Worm (Caenorhabditis elegans) whole organism, L1 larva: ENCODE data around the gene C34C12.8.

Experiments
- C04F5.9 ChIP-seq: sonication (generic microtip); optimal IDR thresholded peaks from 2 replicates; lab custom pipeline; 2016; ENCODE audit warnings: missing genetic modification characterization, missing compliant biosample characterization
- F16B12.6 ChIP-seq: fragments of 150-350 bp; optimal IDR thresholded peaks from 2 replicates; lab custom pipeline; 2014; ENCODE audit warnings: missing biosample characterization, missing genetic modification characterization
- aha-1 ChIP-seq: fragments of 150-350 bp; optimal IDR thresholded peaks from 2 replicates; lab custom pipeline; 2014; ENCODE audit warnings: missing biosample characterization, missing genetic modification characterization
- blmp-1 ChIP-seq: fragments of 150-350 bp; optimal IDR thresholded peaks from 2 replicates; lab custom pipeline; 2014; ENCODE audit warnings: missing biosample characterization, missing genetic modification characterization
- ceh-82 ChIP-seq, 3 experiments: fragments of 150-350 bp in 1 of 3; sonication (generic microtip) in 2 of 3; optimal IDR thresholded peaks; 2 replicates each; lab custom pipeline; 2014 to 2017; ENCODE audit warnings: missing biosample characterization in 3 of 3, missing genetic modification characterization in 3 of 3
- ceh-90 ChIP-seq: sonication (generic microtip); optimal IDR thresholded peaks from 2 replicates; lab custom pipeline; 2016; ENCODE audit warnings: missing genetic modification characterization, missing compliant biosample characterization
- dpl-1 ChIP-seq, 3 experiments: fragments of 150-350 bp in 2 of 3; sonication (generic microtip) in 1 of 3; optimal IDR thresholded peaks; 2 replicates each; lab custom pipeline; 2014 to 2017; ENCODE audit warnings: missing biosample characterization in 3 of 3, missing genetic modification characterization in 3 of 3, missing genetic modification reagents in 3 of 3
- dsc-1 ChIP-seq: sonication (generic microtip); optimal IDR thresholded peaks from 2 replicates; lab custom pipeline; 2016; ENCODE audit warnings: mild to moderate bottlenecking, missing genetic modification characterization, missing compliant biosample characterization
- efl-1 ChIP-seq, 4 experiments: fragments of 150-350 bp; optimal IDR thresholded peaks in 3 of 4; peaks in 1 of 4; 1 replicate in 1 of 4; 2 replicates in 3 of 4; lab custom pipeline; 2014; ENCODE audit warnings: missing biosample characterization in 2 of 4, missing genetic modification characterization in 2 of 4, missing genetic modification reagents in 2 of 4
- egl-27 ChIP-seq, 2 experiments: fragments of 150-350 bp in 1 of 2; sonication (generic microtip); optimal IDR thresholded peaks; 3 replicates each; lab custom pipeline; 2017 to 2018; ENCODE audit warnings: missing biosample characterization in 2 of 2, missing genetic modification characterization in 2 of 2, missing genetic modification reagents in 2 of 2
- fkh-8 ChIP-seq: sonication (generic microtip); optimal IDR thresholded peaks from 2 replicates; lab custom pipeline; 2016; ENCODE audit warnings: mild to moderate bottlenecking, missing genetic modification characterization, missing compliant biosample characterization
- hlh-17 ChIP-seq: fragments of 200-800 bp; sonication (Bioruptor generic); optimal IDR thresholded peaks from 2 replicates; lab custom pipeline; 2018; ENCODE audit warnings: missing genetic modification characterization, mild to moderate bottlenecking, missing compliant biosample characterization, moderate library complexity, borderline replicate concordance
- hlh-4 ChIP-seq: sonication (generic microtip); optimal IDR thresholded peaks from 2 replicates; lab custom pipeline; 2016; ENCODE audit warnings: mild to moderate bottlenecking, missing genetic modification characterization, missing compliant biosample characterization
- hpl-2 ChIP-seq: fragments of 150-350 bp; optimal IDR thresholded peaks from 2 replicates; lab custom pipeline; 2014; ENCODE audit warnings: missing biosample characterization, missing genetic modification reagents, missing genetic modification characterization
- isw-1 ChIP-seq: fragments of 200-800 bp; sonication (Bioruptor generic); IDR thresholded peaks from 2 replicates; pipeline ENCODE4 v1.3.6; 2022; ENCODE audit warnings: missing genetic modification characterization, missing compliant biosample characterization
- jun-1 ChIP-seq: fragments of 150-350 bp; optimal IDR thresholded peaks from 2 replicates; lab custom pipeline; 2014; ENCODE audit warnings: missing biosample characterization, missing genetic modification reagents, missing genetic modification characterization
- lin-13 ChIP-seq: fragments of 150-350 bp; optimal IDR thresholded peaks from 2 replicates; lab custom pipeline; 2014; ENCODE audit warnings: missing biosample characterization, missing genetic modification reagents, missing genetic modification characterization
- lin-14 ChIP-seq: fragments of 200-800 bp; sonication (Bioruptor generic); optimal IDR thresholded peaks from 2 replicates; lab custom pipeline; 2018; ENCODE audit warnings: mild to moderate bottlenecking, missing genetic modification characterization, moderate library complexity, missing compliant biosample characterization
- lin-39 ChIP-seq: fragments of 150-350 bp; optimal IDR thresholded peaks from 2 replicates; lab custom pipeline; 2014; ENCODE audit warnings: missing biosample characterization, missing genetic modification reagents, missing genetic modification characterization
- lir-3 ChIP-seq: sonication (generic microtip); optimal IDR thresholded peaks from 2 replicates; lab custom pipeline; 2016; ENCODE audit warnings: mild to moderate bottlenecking, missing genetic modification characterization, moderate library complexity, missing compliant biosample characterization; ENCODE audit not compliant: poor library complexity
- lsy-2 ChIP-seq, 2 experiments: fragments of 150-350 bp; optimal IDR thresholded peaks; 2 replicates each; lab custom pipeline; 2014; ENCODE audit warnings: missing biosample characterization in 2 of 2, missing genetic modification characterization in 2 of 2
- nhr-12 ChIP-seq: sonication (generic microtip); optimal IDR thresholded peaks from 2 replicates; lab custom pipeline; 2017; ENCODE audit warnings: missing biosample characterization, missing genetic modification characterization
- nhr-20 ChIP-seq: sonication (generic microtip); optimal IDR thresholded peaks from 2 replicates; lab custom pipeline; 2016; ENCODE audit warnings: mild to moderate bottlenecking, missing genetic modification characterization, missing compliant biosample characterization
- nhr-47 ChIP-seq: sonication (generic microtip); optimal IDR thresholded peaks from 2 replicates; lab custom pipeline; 2016; ENCODE audit warnings: mild to moderate bottlenecking, missing genetic modification characterization, moderate library complexity, missing compliant biosample characterization
- nhr-71 ChIP-seq: sonication (generic microtip); optimal IDR thresholded peaks from 2 replicates; lab custom pipeline; 2016; ENCODE audit warnings: mild to moderate bottlenecking, missing genetic modification characterization, moderate library complexity, missing compliant biosample characterization
- nhr-76 ChIP-seq: sonication (generic microtip); optimal IDR thresholded peaks from 2 replicates; lab custom pipeline; 2017; ENCODE audit warnings: missing biosample characterization, missing genetic modification characterization
- nhr-77 ChIP-seq: fragments of 150-350 bp; optimal IDR thresholded peaks from 2 replicates; lab custom pipeline; 2014; ENCODE audit warnings: missing biosample characterization, missing genetic modification characterization
- nhr-85 ChIP-seq: sonication (generic microtip); peaks from one replicate; lab custom pipeline; 2016; ENCODE audit warnings: missing genetic modification characterization, inconsistent platforms, missing compliant biosample characterization
- pqm-1 ChIP-seq: sonication (generic microtip); optimal IDR thresholded peaks from 3 replicates; lab custom pipeline; 2017; ENCODE audit warnings: missing biosample characterization, missing genetic modification characterization
- snu-23 ChIP-seq: sonication (generic microtip); optimal IDR thresholded peaks from 2 replicates; lab custom pipeline; 2016; ENCODE audit warnings: missing genetic modification characterization, missing compliant biosample characterization
- sptf-1 ChIP-seq: fragments of 150-350 bp; optimal IDR thresholded peaks from 2 replicates; lab custom pipeline; 2014; ENCODE audit warnings: missing biosample characterization, missing genetic modification characterization
- sup-37 ChIP-seq: fragments of 200-800 bp; sonication (Bioruptor generic); optimal IDR thresholded peaks from 2 replicates; lab custom pipeline; 2018; ENCODE audit warnings: mild to moderate bottlenecking, missing genetic modification characterization, missing compliant biosample characterization
- swsn-7 ChIP-seq: sonication (generic microtip); optimal IDR thresholded peaks from 2 replicates; lab custom pipeline; 2016; ENCODE audit warnings: missing genetic modification characterization, missing compliant biosample characterization
- unc-86 ChIP-seq: sonication (generic microtip); optimal IDR thresholded peaks from 2 replicates; lab custom pipeline; 2016; ENCODE audit warnings: missing genetic modification characterization, missing compliant biosample characterization
- xbp-1 ChIP-seq: sonication (generic microtip); optimal IDR thresholded peaks from 2 replicates; lab custom pipeline; 2016; ENCODE audit warnings: missing genetic modification characterization, missing compliant biosample characterization
- zag-1 ChIP-seq: fragments of 150-350 bp; optimal IDR thresholded peaks from 2 replicates; lab custom pipeline; 2014; ENCODE audit warnings: missing biosample characterization, missing genetic modification characterization
- zip-4 ChIP-seq: fragments of 200-800 bp; sonication (Bioruptor generic); optimal IDR thresholded peaks from 2 replicates; lab custom pipeline; 2018; ENCODE audit warnings: mild to moderate bottlenecking, missing genetic modification characterization, moderate library complexity, missing compliant biosample characterization
- ztf-11 ChIP-seq, 2 experiments: sonication (generic microtip); optimal IDR thresholded peaks; 2 replicates each; lab custom pipeline; 2016 to 2017; ENCODE audit warnings: missing genetic modification characterization in 2 of 2, missing biosample characterization in 1 of 2, missing compliant biosample characterization in 1 of 2
- ztf-4 ChIP-seq: fragments of 150-350 bp; optimal IDR thresholded peaks from 2 replicates; lab custom pipeline; 2014; ENCODE audit warnings: missing biosample characterization, missing genetic modification characterization

Gene C34C12.8

DNA sequence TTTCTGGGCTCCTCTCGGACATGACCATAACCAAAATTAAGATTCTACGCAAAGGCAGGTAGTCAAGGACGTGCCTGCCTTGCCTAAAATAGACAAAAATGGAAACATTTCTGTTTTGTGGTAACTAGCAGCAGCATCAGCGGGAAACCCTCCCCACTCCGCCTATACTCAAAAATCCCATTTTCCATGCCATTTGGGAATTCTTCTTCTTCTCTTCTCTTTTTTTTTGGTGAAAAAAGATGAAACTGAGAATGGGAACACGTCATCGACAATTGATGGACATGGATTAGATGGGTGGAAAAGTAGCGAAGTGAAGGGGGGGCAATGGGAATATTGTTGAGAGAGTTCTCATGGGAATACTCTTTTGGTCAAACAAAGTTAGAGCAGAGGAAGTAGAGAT, 23.1 kb upstream of the C34C12.8 start:
- TF ChIP-seq hlh-17 (GFP tag; lab: Kevin White, UChicago) (no peak), C04F5.9 (tag; lab: Kevin White, UChicago) (no peak), dpl-1 (GFP tag; optimal IDR thresholded peaks at IDR 0.05; lab: Kevin White, UChicago) (no peak), isw-1 (no peak), lin-13 (GFP tag; lab: Kevin White, UChicago) (no peak), egl-27 (tag; optimal IDR thresholded peaks at IDR 0.05; lab: Kevin White, UChicago) (no peak), lin-14 (GFP tag; lab: Kevin White, UChicago) (peak; percentile 89), xbp-1 (tag; lab: Kevin White, UChicago) (no peak), zip-4 (GFP tag; lab: Kevin White, UChicago) (no peak), hlh-4 (tag; lab: Kevin White, UChicago) (no peak), lin-39 (tag; lab: Kevin White, UChicago) (no peak), nhr-85 (peak; percentile 53), ceh-82 (tag; optimal IDR thresholded peaks at IDR 0.05; lab: Kevin White, UChicago) (peak in 1 of 3 experiments; percentile 1), blmp-1 (tag; lab: Kevin White, UChicago) (peak; percentile 29), nhr-20 (tag; lab: Kevin White, UChicago) (no peak), nhr-47 (no peak), aha-1 (tag; lab: Kevin White, UChicago) (no peak), sup-37 (no peak), ztf-4 (tag; lab: Kevin White, UChicago) (no peak), nhr-71 (tag; lab: Kevin White, UChicago) (peak; percentile 3), ceh-90 (tag; lab: Kevin White, UChicago) (no peak), nhr-77 (tag; lab: Kevin White, UChicago) (no peak), fkh-8 (tag; lab: Kevin White, UChicago) (no peak), zag-1 (no peak), snu-23 (GFP tag; lab: Kevin White, UChicago) (no peak), ztf-11 (tag; optimal IDR thresholded peaks at IDR 0.05; lab: Kevin White, UChicago) (no peak), swsn-7 (tag; lab: Kevin White, UChicago) (no peak), unc-86 (no peak), pqm-1 (tag; lab: Kevin White, UChicago) (no peak)

DNA sequence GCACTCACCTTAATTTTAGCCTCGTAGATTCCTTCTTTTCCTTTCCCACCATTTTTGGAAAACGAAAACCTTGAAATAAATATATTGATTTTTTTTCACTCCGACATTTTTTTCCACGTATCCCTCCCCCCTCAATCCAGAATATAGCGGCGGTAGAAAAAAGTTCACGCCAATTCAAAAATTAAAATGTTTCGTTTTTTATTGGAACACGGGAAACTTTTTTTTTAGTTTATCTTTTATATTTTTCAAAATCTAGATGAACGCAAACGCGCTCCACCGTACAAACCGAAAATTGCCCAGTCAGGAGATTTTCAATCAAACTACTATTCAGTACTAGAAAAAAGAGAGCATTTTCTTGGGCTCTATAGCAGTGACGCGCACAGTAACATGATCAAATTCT, 16.1 kb upstream of the C34C12.8 start, which contains the start of gene spe-41:
Gene spe-41, minus strand, starts transcription at position 72 of the 400 bp plus-strand sequence.
- TF ChIP-seq sptf-1 (tag; lab: Kevin White, UChicago) = no peak
- no peak for TF ChIP-seq dsc-1 (tag; lab: Kevin White, UChicago)
- no peak for TF ChIP-seq unc-86
- no peak for TF ChIP-seq lin-13 (GFP tag; lab: Kevin White, UChicago)
- TF ChIP-seq nhr-76 (tag; lab: Kevin White, UChicago) = no peak
- TF ChIP-seq lir-3 (tag; lab: Kevin White, UChicago) = no peak
- no peak for TF ChIP-seq nhr-12 (tag; lab: Kevin White, UChicago)
- TF ChIP-seq hpl-2 (GFP tag; lab: Kevin White, UChicago) = no peak
- TF ChIP-seq xbp-1 (tag; lab: Kevin White, UChicago) = no peak

DNA sequence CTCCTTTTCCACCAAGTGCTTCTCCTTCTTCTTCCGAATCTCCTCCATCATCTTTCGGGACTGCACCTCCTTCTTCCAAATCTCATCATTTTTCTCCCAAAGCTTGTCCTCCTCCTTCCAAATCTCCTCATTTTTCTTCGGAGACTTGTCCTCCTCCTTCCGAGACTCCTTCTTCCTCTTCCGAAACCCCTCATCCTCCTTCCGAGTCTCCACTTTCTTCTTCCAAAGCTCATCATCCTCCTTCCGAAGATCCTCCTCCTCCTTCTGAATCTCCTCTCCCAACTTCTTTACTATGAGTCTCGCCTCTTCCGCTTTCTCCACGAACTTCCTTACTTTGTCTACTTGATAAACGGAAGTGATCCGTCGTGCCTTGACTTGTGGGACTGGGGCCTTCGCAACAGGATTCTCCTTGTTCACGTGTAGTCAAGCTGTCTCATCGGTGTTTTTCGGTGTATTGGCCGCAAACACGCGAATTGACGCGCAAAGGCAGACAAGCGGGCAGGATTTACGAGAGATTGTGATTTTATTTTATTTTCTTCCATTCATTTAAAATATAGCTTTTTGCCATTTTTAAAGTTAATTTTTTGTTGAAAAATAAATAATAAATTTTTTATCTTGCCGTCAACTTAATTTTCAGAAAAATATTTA, 7.5 kb upstream of the C34C12.8 start, which contains the start of the genes K01A11.3 and C34C12.12:
Gene K01A11.3, minus strand, starts transcription at position 51 of the 648 bp plus-strand sequence.
Gene C34C12.12, plus strand, starts transcription at position 632 of the 648 bp plus-strand sequence.
- TF ChIP-seq efl-1 (optimal IDR thresholded peaks at IDR 0.05; lab: Kevin White, UChicago) (peak in 1 of 2 experiments; percentile 22), efl-1 (GFP tag; optimal IDR thresholded peaks at IDR 0.05 in 1 of 2; lab: Kevin White, UChicago) (peak in 1 of 2 experiments; percentile 9), F16B12.6 (tag; lab: Kevin White, UChicago) (peak; percentile 65), jun-1 (tag; lab: Kevin White, UChicago) (no peak), lsy-2 (tag; optimal IDR thresholded peaks at IDR 0.05; lab: Kevin White, UChicago) (peak in 1 of 2 experiments; percentile 26)
- TF ChIP-seq, all 84 proteins: peak for 3
